Worm (Caenorhabditis elegans) whole organism, L4 larva: ENCODE data around the gene srh-250.

Experiments
- F37D6.2 ChIP-seq: sonication (generic microtip); optimal IDR thresholded peaks from 2 replicates; lab custom pipeline; 2016; ENCODE audit warnings: mild to moderate bottlenecking, missing genetic modification characterization, missing compliant biosample characterization
- T26A8.4 ChIP-seq: fragments of 200-800 bp; sonication (Bioruptor generic); IDR thresholded peaks from 2 replicates; pipeline ENCODE4 v1.3.6; 2022; ENCODE audit warnings: missing genetic modification characterization, missing compliant biosample characterization
- Y48G9A.11 ChIP-seq: fragments of 200-800 bp; sonication (Bioruptor generic); IDR thresholded peaks from 2 replicates; pipeline ENCODE4 v1.3.6; 2022; ENCODE audit warnings: missing genetic modification reagents, missing genetic modification characterization, missing compliant biosample characterization
- Y75B8A.6 ChIP-seq: fragments of 200-800 bp; sonication (Bioruptor generic); IDR thresholded peaks from 2 replicates; pipeline ENCODE4 v1.3.6; 2022; ENCODE audit warnings: missing genetic modification reagents, missing genetic modification characterization, missing compliant biosample characterization
- ZK337.2 ChIP-seq: fragments of 200-800 bp; sonication (Bioruptor generic); IDR thresholded peaks from 2 replicates; pipeline ENCODE4 v1.3.6; 2022; ENCODE audit warnings: missing genetic modification reagents, missing genetic modification characterization, missing compliant biosample characterization
- ZK546.5 ChIP-seq, 2 experiments: sonication (generic microtip); optimal IDR thresholded peaks; 2 replicates each; lab custom pipeline; 2017; ENCODE audit warnings: missing biosample characterization in 2 of 2, missing genetic modification characterization in 2 of 2
- aha-1 ChIP-seq: fragments of 150-350 bp; peaks from one replicate; lab custom pipeline; 2014; ENCODE audit warnings: missing biosample characterization, missing genetic modification characterization
- ama-1 ChIP-seq: fragments of 150-350 bp; optimal IDR thresholded peaks from 2 replicates; lab custom pipeline; 2014; ENCODE audit warnings: inconsistent platforms, mixed read lengths
- attf-4 ChIP-seq: sonication (generic microtip); optimal IDR thresholded peaks from 3 replicates; lab custom pipeline; 2017; ENCODE audit warnings: missing biosample characterization, missing genetic modification characterization
- ceh-28 ChIP-seq: fragments of 150-350 bp; optimal IDR thresholded peaks from 2 replicates; lab custom pipeline; 2014; ENCODE audit warnings: missing biosample characterization, missing genetic modification reagents, missing genetic modification characterization
- ceh-32 ChIP-seq: sonication (generic microtip); optimal IDR thresholded peaks from 2 replicates; lab custom pipeline; 2016; ENCODE audit warnings: mild to moderate bottlenecking, missing genetic modification characterization, missing compliant biosample characterization; ENCODE audit not compliant: poor library complexity
- ceh-62 ChIP-seq: sonication (generic microtip); optimal IDR thresholded peaks from 2 replicates; lab custom pipeline; 2017; ENCODE audit warnings: missing biosample characterization, missing genetic modification characterization
- ceh-82 ChIP-seq: sonication (generic microtip); optimal IDR thresholded peaks from 2 replicates; lab custom pipeline; 2017; ENCODE audit warnings: missing biosample characterization, missing genetic modification characterization
- ces-1 ChIP-seq: fragments of 150-350 bp; sonication (generic microtip); optimal IDR thresholded peaks from 4 replicates; lab custom pipeline; 2014; ENCODE audit warnings: missing biosample characterization, missing genetic modification reagents, missing genetic modification characterization
- cey-2 ChIP-seq: sonication (generic microtip); optimal IDR thresholded peaks from 3 replicates; lab custom pipeline; 2017; ENCODE audit warnings: missing genetic modification characterization, mild to moderate bottlenecking, missing compliant biosample characterization, antibody characterized with exemption, borderline replicate concordance; ENCODE audit not compliant: insufficient read depth
- daf-12 ChIP-seq: fragments of 150-350 bp; optimal IDR thresholded peaks from 2 replicates; lab custom pipeline; 2014; ENCODE audit warnings: missing biosample characterization, missing genetic modification reagents, missing genetic modification characterization
- daf-16 ChIP-seq, 3 experiments: sonication (generic microtip); optimal IDR thresholded peaks; 2 replicates each; lab custom pipeline; 2016 to 2017; ENCODE audit warnings: missing genetic modification characterization in 3 of 3, missing genetic modification reagents in 3 of 3, mild to moderate bottlenecking in 2 of 3, missing compliant biosample characterization in 2 of 3, missing biosample characterization in 1 of 3, moderate library complexity in 1 of 3
- daf-8 ChIP-seq: fragments of 200-800 bp; sonication (Bioruptor generic); IDR thresholded peaks from 2 replicates; pipeline ENCODE4 v1.3.6; 2022; ENCODE audit warnings: missing genetic modification characterization, missing compliant biosample characterization
- dpl-1 ChIP-seq: fragments of 150-350 bp; optimal IDR thresholded peaks from 2 replicates; lab custom pipeline; 2014; ENCODE audit warnings: missing biosample characterization, missing genetic modification reagents, missing genetic modification characterization
- duxl-1 ChIP-seq: sonication (generic microtip); optimal IDR thresholded peaks from 2 replicates; lab custom pipeline; 2016; ENCODE audit warnings: mild to moderate bottlenecking, missing genetic modification characterization, moderate library complexity, missing compliant biosample characterization; ENCODE audit not compliant: poor library complexity
- dve-1 ChIP-seq: sonication (generic microtip); optimal IDR thresholded peaks from 2 replicates; lab custom pipeline; 2017; ENCODE audit warnings: antibody characterized with exemption, mild to moderate bottlenecking, missing genetic modification characterization, missing compliant biosample characterization; ENCODE audit not compliant: insufficient read depth
- egl-43 ChIP-seq: fragments of 200-800 bp; sonication (Bioruptor generic); IDR thresholded peaks from 2 replicates; pipeline ENCODE4 v1.3.6; 2022; ENCODE audit warnings: missing genetic modification reagents, missing genetic modification characterization, missing compliant biosample characterization
- fos-1 ChIP-seq: fragments of 150-350 bp; optimal IDR thresholded peaks from 2 replicates; lab custom pipeline; 2014; ENCODE audit warnings: missing biosample characterization, missing genetic modification characterization
- hif-1 ChIP-seq, 2 experiments: sonication (generic microtip); optimal IDR thresholded peaks; 2 replicates each; lab custom pipeline; 2016 to 2017; ENCODE audit warnings: missing compliant biosample characterization in 2 of 2, missing genetic modification characterization in 2 of 2, missing genetic modification reagents in 2 of 2, missing genotype in 2 of 2, mild to moderate bottlenecking in 1 of 2
- hlh-11 ChIP-seq: fragments of 200-800 bp; sonication (Bioruptor generic); optimal IDR thresholded peaks from 2 replicates; lab custom pipeline; 2018; ENCODE audit warnings: mild to moderate bottlenecking, missing genetic modification characterization, missing compliant biosample characterization
- hlh-30 ChIP-seq: sonication (generic microtip); optimal IDR thresholded peaks from 2 replicates; lab custom pipeline; 2017; ENCODE audit warnings: antibody characterized with exemption, mild to moderate bottlenecking, missing genetic modification characterization, missing compliant biosample characterization; ENCODE audit not compliant: insufficient read depth
- hmg-1.1 ChIP-seq: fragments of 200-800 bp; sonication (Bioruptor generic); IDR thresholded peaks from 2 replicates; pipeline ENCODE4 v1.3.6; 2022; ENCODE audit warnings: missing genetic modification reagents, missing genetic modification characterization, missing compliant biosample characterization
- jun-1 ChIP-seq: fragments of 150-350 bp; optimal IDR thresholded peaks from 2 replicates; lab custom pipeline; 2014; ENCODE audit warnings: missing biosample characterization, missing genetic modification reagents, missing genetic modification characterization
- lin-15B ChIP-seq: fragments of 150-350 bp; sonication (generic microtip); optimal IDR thresholded peaks from 3 replicates; lab custom pipeline; 2014; ENCODE audit warnings: missing biosample characterization, missing genetic modification characterization
- madf-9 ChIP-seq: fragments of 200-800 bp; sonication (Bioruptor generic); conservative IDR thresholded peaks from 2 replicates; pipeline ENCODE4 v1.3.6; 2022; ENCODE audit warnings: missing genetic modification reagents, missing genetic modification characterization, missing compliant biosample characterization
- mep-1 ChIP-seq: fragments of 150-350 bp; sonication (generic microtip); optimal IDR thresholded peaks from 3 replicates; lab custom pipeline; 2014; ENCODE audit warnings: missing biosample characterization, missing genetic modification characterization
- mxl-2 ChIP-seq: fragments of 200-800 bp; sonication (Bioruptor generic); conservative IDR thresholded peaks from 2 replicates; pipeline ENCODE4 v1.3.6; 2022; ENCODE audit warnings: missing genetic modification reagents, missing genetic modification characterization, missing compliant biosample characterization
- mxl-3 ChIP-seq: fragments of 200-800 bp; sonication (Bioruptor generic); optimal IDR thresholded peaks from 2 replicates; lab custom pipeline; 2018; ENCODE audit warnings: mild to moderate bottlenecking, missing genetic modification characterization, missing compliant biosample characterization
- nhr-11 ChIP-seq: fragments of 150-350 bp; optimal IDR thresholded peaks from 2 replicates; lab custom pipeline; 2014; ENCODE audit warnings: missing biosample characterization, missing genetic modification characterization
- nhr-111 ChIP-seq: fragments of 200-800 bp; sonication (Bioruptor generic); optimal IDR thresholded peaks from 2 replicates; lab custom pipeline; 2018; ENCODE audit warnings: mild to moderate bottlenecking, missing genetic modification characterization, missing compliant biosample characterization
- nhr-237 ChIP-seq: sonication (generic microtip); optimal IDR thresholded peaks from 2 replicates; lab custom pipeline; 2017; ENCODE audit warnings: missing biosample characterization, missing genetic modification characterization
- nhr-41 ChIP-seq: fragments of 200-800 bp; sonication (Bioruptor generic); IDR thresholded peaks from 2 replicates; pipeline ENCODE4 v1.3.6; 2022; ENCODE audit warnings: missing genetic modification reagents, missing genetic modification characterization, missing compliant biosample characterization
- pha-4 ChIP-seq, 2 experiments: fragments of 150-350 bp in 1 of 2; fragments of 200-800 bp in 1 of 2; sonication (Bioruptor generic) in 1 of 2; IDR thresholded peaks in 1 of 2; optimal IDR thresholded peaks in 1 of 2; 2 replicates each; pipeline versions ENCODE4 v1.3.6 to Lab custom; 2014 to 2022; ENCODE audit warnings: missing genetic modification characterization in 2 of 2, missing genetic modification reagents in 2 of 2, missing biosample characterization in 1 of 2, missing compliant biosample characterization in 1 of 2
- php-3 ChIP-seq: fragments of 200-800 bp; sonication (Bioruptor generic); IDR thresholded peaks from 2 replicates; pipeline ENCODE4 v1.3.6; 2022; ENCODE audit warnings: missing genetic modification reagents, missing genetic modification characterization, missing compliant biosample characterization
- skn-1 ChIP-seq: fragments of 150-350 bp; optimal IDR thresholded peaks from 2 replicates; lab custom pipeline; 2014; ENCODE audit warnings: missing biosample characterization, missing genetic modification characterization
- snpc-4 ChIP-seq: fragments of 150-350 bp; optimal IDR thresholded peaks from 2 replicates; lab custom pipeline; 2014; ENCODE audit warnings: missing biosample characterization, missing genetic modification characterization
- spr-1 ChIP-seq: sonication (generic microtip); optimal IDR thresholded peaks from 2 replicates; lab custom pipeline; 2016; ENCODE audit warnings: mild to moderate bottlenecking, missing genetic modification characterization, missing compliant biosample characterization
- tag-97 ChIP-seq: fragments of 200-800 bp; sonication (Bioruptor generic); IDR thresholded peaks from 2 replicates; pipeline ENCODE4 v1.3.6; 2022; ENCODE audit warnings: missing genetic modification characterization, missing compliant biosample characterization
- tra-1 ChIP-seq: fragments of 200-800 bp; sonication (Bioruptor generic); IDR thresholded peaks from 2 replicates; pipeline ENCODE4 v1.3.6; 2022; ENCODE audit warnings: missing genetic modification reagents, missing genetic modification characterization, missing compliant biosample characterization
- unc-62 ChIP-seq, 3 experiments: fragments of 150-350 bp in 1 of 3; sonication (generic microtip); optimal IDR thresholded peaks in 2 of 3; peaks in 1 of 3; 1 replicate in 1 of 3; 2 replicates in 2 of 3; lab custom pipeline; 2014 to 2017; ENCODE audit warnings: missing biosample characterization in 3 of 3, missing genetic modification characterization in 3 of 3, missing genetic modification reagents in 3 of 3, missing genotype in 1 of 3
- vab-7 ChIP-seq: fragments of 200-800 bp; sonication (Bioruptor generic); IDR thresholded peaks from 2 replicates; pipeline ENCODE4 v1.3.6; 2022; ENCODE audit warnings: missing genetic modification reagents, missing genetic modification characterization, missing compliant biosample characterization
- zip-11 ChIP-seq: fragments of 200-800 bp; sonication (Bioruptor generic); IDR thresholded peaks from 2 replicates; pipeline ENCODE4 v1.3.6; 2022; ENCODE audit warnings: missing genetic modification characterization, missing compliant biosample characterization
- ztf-11 ChIP-seq: fragments of 150-350 bp; optimal IDR thresholded peaks from 2 replicates; lab custom pipeline; 2014; ENCODE audit warnings: missing biosample characterization, missing genetic modification characterization

srh-250 gene

ce11 chrII:3897758-3898494 lies 19.5 kb downstream of the srh-250 start, which contains the start of gene F53C3.6 (continued):
- TF ChIP-seq daf-12 (tag; lab: Kevin White, UChicago) (no peak), ceh-32 (tag; lab: Kevin White, UChicago) (no peak), cey-2 (no peak), nhr-11 (tag; lab: Kevin White, UChicago) (peak; percentile 28), dpl-1 (peak; percentile 21), mep-1 (no peak), ZK546.5 (tag; optimal IDR thresholded peaks at IDR 0.05; lab: Kevin White, UChicago) (no peak), F37D6.2 (tag; lab: Kevin White, UChicago) (peak; percentile 33), skn-1 (tag; lab: Kevin White, UChicago) (no peak), daf-16 (GFP tag; optimal IDR thresholded peaks at IDR 0.05; lab: Kevin White, UChicago) (peak in 1 of 2 experiments; percentile 1), daf-16 (tag; optimal IDR thresholded peaks at IDR 0.05; lab: Kevin White, UChicago) (no peak), aha-1 (tag; lab: Kevin White, UChicago) (peak; percentile 98), mxl-2 (GFP tag; lab: Robert Waterston, UW) (no peak), nhr-237 (tag; lab: Kevin White, UChicago) (no peak), spr-1 (tag; lab: Kevin White, UChicago) (no peak), pha-4 (GFP tag; IDR thresholded peaks at IDR 0.05; lab: Robert Waterston, UW) (no peak), pha-4 (tag; optimal IDR thresholded peaks at IDR 0.05; lab: Kevin White, UChicago) (no peak), jun-1 (no peak), ztf-11 (tag; lab: Kevin White, UChicago) (no peak), php-3 (GFP tag; lab: Robert Waterston, UW) (no peak), daf-8 (GFP tag; lab: Robert Waterston, UW) (no peak), hlh-11 (peak; percentile 70), ceh-28 (tag; lab: Kevin White, UChicago) (no peak), dve-1 (tag; lab: Kevin White, UChicago) (no peak), nhr-41 (GFP tag; lab: Robert Waterston, UW) (no peak), nhr-111 (GFP tag; lab: Kevin White, UChicago) (no peak), fos-1 (no peak), T26A8.4 (no peak), tra-1 (no peak), madf-9 (GFP tag; lab: Robert Waterston, UW) (no peak), Y48G9A.11 (GFP tag; lab: Robert Waterston, UW) (no peak), Y75B8A.6 (GFP tag; lab: Robert Waterston, UW) (no peak), ama-1 (lab: Kevin White, UChicago) (no peak), ces-1 (GFP tag; lab: Kevin White, UChicago) (no peak), attf-4 (tag; lab: Kevin White, UChicago) (no peak), egl-43 (no peak), lin-15B (tag; lab: Kevin White, UChicago) (no peak), tag-97 (GFP tag; lab: Robert Waterston, UW) (no peak), hif-1 (tag; optimal IDR thresholded peaks at IDR 0.05; lab: Kevin White, UChicago) (peak in 1 of 2 experiments; percentile 24), hlh-30 (tag; lab: Kevin White, UChicago) (no peak), vab-7 (GFP tag; lab: Robert Waterston, UW) (no peak), duxl-1 (tag; lab: Kevin White, UChicago) (no peak), snpc-4 (no peak), hmg-1.1 (GFP tag; lab: Robert Waterston, UW) (0 out of 2 replicates have a peak, but pooled peaks have one; percentile 37), zip-11 (GFP tag; lab: Robert Waterston, UW) (no peak), ceh-82 (no peak), ceh-62 (tag; lab: Kevin White, UChicago) (no peak), unc-62 (GFP tag; optimal IDR thresholded peaks at IDR 0.05 in 1 of 2; lab: Kevin White, UChicago) (peak in 1 of 2 experiments; percentile 78), unc-62 (tag; optimal IDR thresholded peaks at IDR 0.05; lab: Kevin White, UChicago) (no peak), ZK337.2 (GFP tag; lab: Robert Waterston, UW) (no peak), mxl-3 (GFP tag; lab: Kevin White, UChicago) (peak; percentile 6)
